Worm (Caenorhabditis elegans): Measurements from ENCODE around the gene rml-3.

The rml-3 gene

ce11 chrX:6275343-6275742 lies 36.5 kb upstream of the rml-3 start:
- peak; percentile 35 for TF ChIP-seq nhr-25 (tag; optimal IDR thresholded peaks at IDR 0.05)
- TF ChIP-seq crh-2 (tag; optimal IDR thresholded peaks at IDR 0.05) = peak; percentile 13
- TF ChIP-seq skn-1 (tag; optimal IDR thresholded peaks at IDR 0.05) = no peak
- peak; percentile 14 for TF ChIP-seq sma-3 (GFP tag; optimal IDR thresholded peaks at IDR 0.05)

DNA sequence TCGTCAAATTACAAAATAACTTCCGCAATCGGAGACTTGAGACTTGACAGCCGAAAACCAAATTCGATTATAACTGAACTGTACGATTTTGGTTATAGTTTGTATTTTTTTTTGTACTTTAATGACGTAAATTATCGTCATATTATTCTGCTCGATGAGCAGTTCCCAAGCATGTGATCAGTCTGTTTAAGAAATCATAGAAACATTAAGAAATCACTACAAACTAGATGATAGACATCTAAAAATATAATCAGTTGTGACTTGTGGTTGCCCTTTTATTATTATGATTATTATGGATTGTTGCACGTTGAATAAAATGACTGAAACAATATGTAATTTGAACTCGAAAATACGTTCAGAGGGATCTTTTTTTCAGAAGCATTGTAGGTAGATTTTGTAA lies 35.4 kb upstream of the rml-3 start:
- no peak for TF ChIP-seq F13H6.1 (tag; optimal IDR thresholded peaks at IDR 0.05)
- peak; percentile 62 for TF ChIP-seq sma-9 (GFP tag; optimal IDR thresholded peaks at IDR 0.05)
- no peak for TF ChIP-seq sma-9 (tag; optimal IDR thresholded peaks at IDR 0.05)
- no peak for TF ChIP-seq nhr-129 (tag; optimal IDR thresholded peaks at IDR 0.05)
- peak; percentile 55 for TF ChIP-seq fos-1 (tag; optimal IDR thresholded peaks at IDR 0.05)
- TF ChIP-seq nhr-6 (tag; optimal IDR thresholded peaks at IDR 0.05) = no peak
- TF ChIP-seq nhr-10 (tag; optimal IDR thresholded peaks at IDR 0.05) = no peak

DNA sequence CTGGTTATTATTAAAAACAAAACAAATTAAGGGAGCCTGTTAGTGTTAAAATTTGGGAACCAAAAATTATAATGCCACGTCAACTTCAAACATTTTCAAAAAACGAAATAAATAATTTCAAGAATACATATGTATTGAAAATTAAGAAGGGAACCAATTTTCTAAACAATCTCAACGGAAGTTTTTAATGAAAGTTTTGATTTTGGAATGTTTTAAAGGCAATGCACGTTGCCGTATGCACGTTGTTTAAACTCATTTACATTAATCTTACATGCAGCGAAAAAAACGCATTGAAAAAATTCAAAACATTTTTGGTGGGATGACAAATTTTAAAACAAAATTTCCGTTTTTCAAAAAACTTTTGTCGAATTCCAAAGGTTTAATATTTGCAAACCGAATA lies 34.9 kb upstream of the rml-3 start:
- TF ChIP-seq lsy-2 (tag; optimal IDR thresholded peaks at IDR 0.05) (no peak), sma-9 (GFP tag; optimal IDR thresholded peaks at IDR 0.05) (no peak), sma-9 (tag; optimal IDR thresholded peaks at IDR 0.05) (no peak), ztf-4 (tag; optimal IDR thresholded peaks at IDR 0.05) (no peak), ZK546.5 (tag; optimal IDR thresholded peaks at IDR 0.05) (no peak)

ce11 chrX:6271718-6272117 lies 32.9 kb upstream of the rml-3 start, which contains the start of gene lro-1:
TSS of gene lro-1 (plus strand) at chrX:6272089.
- TF ChIP-seq nhr-11 (tag; optimal IDR thresholded peaks at IDR 0.05) = no peak
- TF ChIP-seq elt-1 (tag; optimal IDR thresholded peaks at IDR 0.05) = no peak
- peak; percentile 83 for TF ChIP-seq skn-1 (tag; optimal IDR thresholded peaks at IDR 0.05)
- TF ChIP-seq sma-9 (GFP tag; optimal IDR thresholded peaks at IDR 0.05) = peak; percentile 55
- TF ChIP-seq sma-9 (tag; optimal IDR thresholded peaks at IDR 0.05) = no peak
- TF ChIP-seq ztf-1 (GFP tag; conservative IDR thresholded peaks at IDR 0.05) = no peak
- no peak for TF ChIP-seq ceh-16 (tag; optimal IDR thresholded peaks at IDR 0.05)
- TF ChIP-seq R02D3.7 (tag; optimal IDR thresholded peaks at IDR 0.05) = no peak
- no peak for TF ChIP-seq ztf-11 (tag; optimal IDR thresholded peaks at IDR 0.05)
- TF ChIP-seq mab-5 (tag; optimal IDR thresholded peaks at IDR 0.05) = no peak
- TF ChIP-seq crh-2 (tag; optimal IDR thresholded peaks at IDR 0.05) = peak; percentile 57
- no peak for TF ChIP-seq elt-3 (tag; optimal IDR thresholded peaks at IDR 0.05)
- TF ChIP-seq unc-55 (GFP tag; optimal IDR thresholded peaks at IDR 0.05) = no peak
- TF ChIP-seq ZK546.5 (tag; optimal IDR thresholded peaks at IDR 0.05) = no peak
- TF ChIP-seq F13H6.1 (tag; optimal IDR thresholded peaks at IDR 0.05) = no peak
- peak; percentile 76 for TF ChIP-seq fos-1 (tag; optimal IDR thresholded peaks at IDR 0.05)
- TF ChIP-seq sem-4 (tag; optimal IDR thresholded peaks at IDR 0.05) = no peak
- TF ChIP-seq nhr-129 (tag; optimal IDR thresholded peaks at IDR 0.05) = peak; percentile 2
- TF ChIP-seq lin-13 (GFP tag; optimal IDR thresholded peaks at IDR 0.05) = no peak
- TF ChIP-seq gmeb-1 (tag; optimal IDR thresholded peaks at IDR 0.05) = peak; percentile 11
- TF ChIP-seq sma-3 (GFP tag; optimal IDR thresholded peaks at IDR 0.05) = peak; percentile 11
- TF ChIP-seq egl-27 (tag; optimal IDR thresholded peaks at IDR 0.05) = no peak
- no peak for TF ChIP-seq ztf-4 (tag; optimal IDR thresholded peaks at IDR 0.05)

DNA sequence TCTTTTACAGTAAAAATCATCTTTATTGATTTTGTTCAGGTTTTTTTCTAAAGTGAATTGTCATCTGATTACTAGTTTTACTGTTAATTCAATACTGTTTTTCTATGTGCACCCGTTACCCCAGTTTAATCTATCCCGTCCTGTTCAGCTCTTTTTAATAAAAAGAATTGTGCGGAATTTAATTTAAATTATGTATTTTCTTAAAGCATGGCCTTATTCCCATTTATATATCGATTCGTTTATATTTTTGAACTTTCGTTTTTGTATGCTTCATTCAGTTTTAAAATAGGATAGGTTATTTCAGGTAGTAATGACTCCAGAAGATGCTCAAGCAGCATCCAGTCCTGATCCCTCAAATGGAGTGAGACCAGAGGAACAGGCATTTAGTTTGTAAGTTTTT lies 27.9 kb upstream of the rml-3 start, which contains the start of gene W05H9.2:
Gene W05H9.2 (plus strand): TSS at position 301 of the 400 bp plus-strand sequence.
- TF ChIP-seq dmd-4 (tag; optimal IDR thresholded peaks at IDR 0.05) = no peak
- TF ChIP-seq nhr-25 (tag; optimal IDR thresholded peaks at IDR 0.05) = no peak
- TF ChIP-seq ztf-4 (tag; optimal IDR thresholded peaks at IDR 0.05) = no peak
- no peak for TF ChIP-seq lin-39 (tag; optimal IDR thresholded peaks at IDR 0.05)
- TF ChIP-seq elt-1 (tag; optimal IDR thresholded peaks at IDR 0.05) = no peak
- no peak for TF ChIP-seq ceh-82 (tag; optimal IDR thresholded peaks at IDR 0.05)
- no peak for TF ChIP-seq unc-62 (GFP tag; optimal IDR thresholded peaks at IDR 0.05)

DNA sequence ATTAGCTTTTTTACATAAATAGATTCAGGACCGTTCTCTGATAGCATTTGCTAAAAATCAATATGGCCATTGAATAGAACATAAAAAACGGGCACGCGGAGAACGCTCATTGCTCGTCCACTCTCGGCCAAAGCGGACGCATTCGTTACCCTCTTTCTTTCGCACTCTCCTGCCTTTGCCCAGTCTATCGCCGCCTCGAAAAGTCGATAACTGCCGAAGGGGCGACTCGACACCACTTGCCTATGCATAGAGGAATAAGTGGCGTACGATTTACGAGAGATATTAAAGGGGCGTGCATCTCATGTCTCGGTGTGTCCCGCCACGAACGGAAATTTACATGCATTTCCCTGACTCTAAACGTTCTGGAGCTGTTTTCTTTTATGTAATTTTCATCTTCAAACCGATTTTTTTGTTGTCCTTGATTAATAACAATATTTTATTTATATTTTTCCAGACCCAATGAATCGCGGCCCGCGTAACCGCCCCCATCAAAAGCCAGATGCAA lies 24.4 kb upstream of the rml-3 start, which contains the start of gene W05H9.4:
Gene W05H9.4 (plus strand): TSS at position 455 of the 505 bp plus-strand sequence.
- TF ChIP-seq ceh-82 (tag; optimal IDR thresholded peaks at IDR 0.05) (no peak), nhr-77 (tag; optimal IDR thresholded peaks at IDR 0.05) (no peak), ZK546.5 (tag; optimal IDR thresholded peaks at IDR 0.05) (no peak), nhr-6 (tag; optimal IDR thresholded peaks at IDR 0.05) (no peak), crh-2 (tag; optimal IDR thresholded peaks at IDR 0.05) (peak; percentile 43), sma-9 (GFP tag; optimal IDR thresholded peaks at IDR 0.05) (peak; percentile 34), sma-9 (tag; optimal IDR thresholded peaks at IDR 0.05) (no peak), nhr-237 (tag; optimal IDR thresholded peaks at IDR 0.05) (no peak), ztf-11 (tag; optimal IDR thresholded peaks at IDR 0.05) (no peak), unc-39 (tag; optimal IDR thresholded peaks at IDR 0.05) (no peak), zag-1 (tag; optimal IDR thresholded peaks at IDR 0.05) (no peak), ztf-4 (tag; optimal IDR thresholded peaks at IDR 0.05) (no peak), aly-2 (tag; optimal IDR thresholded peaks at IDR 0.05) (no peak), mab-5 (tag; optimal IDR thresholded peaks at IDR 0.05) (peak; percentile 23), ama-1 (optimal IDR thresholded peaks at IDR 0.05) (no peak), sma-3 (GFP tag; optimal IDR thresholded peaks at IDR 0.05) (no peak), nhr-12 (tag; optimal IDR thresholded peaks at IDR 0.05) (no peak), lin-39 (tag; optimal IDR thresholded peaks at IDR 0.05) (no peak), elt-3 (tag; optimal IDR thresholded peaks at IDR 0.05) (no peak), F13H6.1 (tag; optimal IDR thresholded peaks at IDR 0.05) (no peak), ceh-16 (tag; optimal IDR thresholded peaks at IDR 0.05) (peak; percentile 32), nhr-129 (tag; optimal IDR thresholded peaks at IDR 0.05) (peak; percentile 17), unc-55 (GFP tag; optimal IDR thresholded peaks at IDR 0.05) (peak; percentile 64), lsy-2 (tag; optimal IDR thresholded peaks at IDR 0.05) (peak in 1 of 2 experiments; percentile 55), C34F6.9 (tag; optimal IDR thresholded peaks at IDR 0.05) (peak; percentile 59), sem-4 (tag; optimal IDR thresholded peaks at IDR 0.05) (no peak), alr-1 (tag; optimal IDR thresholded peaks at IDR 0.05) (no peak), mdl-1 (tag; optimal IDR thresholded peaks at IDR 0.05) (peak in 1 of 2 experiments; percentile 10)
